Fruit fly (Drosophila melanogaster) whole organism: ENCODE results near the gene Lamtor3.

Experiments used
- Dll ChIP-seq: fragments of >200 bp; optimal IDR thresholded peaks from 2 replicates; lab custom pipeline; 2017
- EcR ChIP-seq, 2 experiments: fragments of >200 bp; optimal IDR thresholded peaks; 2 replicates each; lab custom pipeline; 2017; ENCODE audit warnings: missing biosample characterization in 2 of 2, missing genetic modification characterization in 2 of 2, missing genetic modification reagents in 2 of 2
- pan ChIP-seq: fragments of >200 bp; optimal IDR thresholded peaks from 2 replicates; lab custom pipeline; 2017
- usp ChIP-seq: fragments of >200 bp; optimal IDR thresholded peaks from 2 replicates; lab custom pipeline; 2017; ENCODE audit warnings: missing biosample characterization, missing genetic modification characterization, mixed read lengths

DNA sequence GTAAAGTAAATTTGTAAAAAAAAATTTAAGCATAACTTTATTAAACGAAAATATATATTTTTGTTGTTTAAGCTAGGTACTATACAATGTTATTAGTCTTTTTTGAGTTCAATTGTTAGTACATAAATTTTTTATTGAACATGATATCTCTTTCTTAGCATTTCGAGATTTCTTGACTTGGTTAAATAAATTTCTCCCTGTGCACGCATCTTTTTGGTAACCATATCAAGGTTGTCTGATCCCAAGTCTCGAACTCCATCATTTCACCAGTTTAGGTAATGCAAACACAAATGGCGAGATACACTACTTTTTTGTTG lies 49.7 kb upstream of the Lamtor3 start:
- TF ChIP-seq Dll, result no peak
- no peak for TF ChIP-seq EcR (GFP tag; optimal IDR thresholded peaks at IDR 0.05; lab: Kevin White, UChicago)
- TF ChIP-seq usp (GFP tag; lab: Kevin White, UChicago), result no peak
- no peak for TF ChIP-seq pan (lab: Kevin White, UChicago)
